Worm (Caenorhabditis elegans): Measurements from ENCODE around the gene T28A11.2.

T28A11.2 gene

ce11 chrV:3256051-3256450 is 24.1 kb upstream of the T28A11.2 start, which contains the start of gene srt-63:
srt-63 (minus strand) TSS chrV:3256151.
- TF ChIP-seq eyg-1 (tag; optimal IDR thresholded peaks at IDR 0.05), result no peak
- no peak for TF ChIP-seq sox-2 (GFP tag; IDR thresholded peaks at IDR 0.05)
- TF ChIP-seq fkh-6 (tag; optimal IDR thresholded peaks at IDR 0.05), result no peak
- TF ChIP-seq Y22D7AL.16 (tag; optimal IDR thresholded peaks at IDR 0.05), result no peak
- no peak for TF ChIP-seq pha-2 (tag; optimal IDR thresholded peaks at IDR 0.05)
- TF ChIP-seq syd-9 (tag; optimal IDR thresholded peaks at IDR 0.05), result no peak
- TF ChIP-seq ceh-30 (tag; optimal IDR thresholded peaks at IDR 0.05), result no peak
- TF ChIP-seq pag-3 (tag; optimal IDR thresholded peaks at IDR 0.05; ENCODE audit: borderline replicate concordance), result no peak
- no peak for TF ChIP-seq unc-86 (tag; optimal IDR thresholded peaks at IDR 0.05)
- no peak for TF ChIP-seq ceh-31 (tag; optimal IDR thresholded peaks at IDR 0.05)
- TF ChIP-seq pros-1 (tag; optimal IDR thresholded peaks at IDR 0.05), result no peak
- no peak for TF ChIP-seq pax-1 (tag; optimal IDR thresholded peaks at IDR 0.05)
- TF ChIP-seq ceh-19 (GFP tag; optimal IDR thresholded peaks at IDR 0.05), result no peak

ce11 chrV:3256809-3257208 is 23.4 kb upstream of the T28A11.2 start:
- peak; percentile 37 for TF ChIP-seq hlh-30 (tag; optimal IDR thresholded peaks at IDR 0.05; ENCODE audit: insufficient read depth)
- no peak for TF ChIP-seq ref-2 (tag; optimal IDR thresholded peaks at IDR 0.05)
- no peak for TF ChIP-seq K09A11.1 (tag; optimal IDR thresholded peaks at IDR 0.05; ENCODE audit: insufficient read depth)
- no peak for TF ChIP-seq Y22D7AL.16 (tag; optimal IDR thresholded peaks at IDR 0.05)
- no peak for TF ChIP-seq mec-3 (tag; optimal IDR thresholded peaks at IDR 0.05; ENCODE audit: borderline replicate concordance)
- no peak for TF ChIP-seq ahr-1 (tag; optimal IDR thresholded peaks at IDR 0.05)
- TF ChIP-seq unc-55 (GFP tag; optimal IDR thresholded peaks at IDR 0.05), result no peak
- no peak for TF ChIP-seq ceh-34 (tag; optimal IDR thresholded peaks at IDR 0.05)
- TF ChIP-seq hlh-8 (tag; optimal IDR thresholded peaks at IDR 0.05), result peak; percentile 30
- no peak for TF ChIP-seq ztf-16 (tag; optimal IDR thresholded peaks at IDR 0.05)
- no peak for TF ChIP-seq C08G9.2 (tag; optimal IDR thresholded peaks at IDR 0.05)
- no peak for TF ChIP-seq ceh-45 (GFP tag; IDR thresholded peaks at IDR 0.05)

ce11 chrV:3257277-3257676 is 22.9 kb upstream of the T28A11.2 start, which contains the start of gene T28A11.22:
T28A11.22 (plus strand) TSS chrV:3257577.
- TF ChIP-seq C08G9.2 (tag; optimal IDR thresholded peaks at IDR 0.05), result no peak
- TF ChIP-seq ets-4 (tag; optimal IDR thresholded peaks at IDR 0.05), result no peak
- no peak for TF ChIP-seq dmd-4 (tag; optimal IDR thresholded peaks at IDR 0.05; ENCODE audit: borderline replicate concordance)
- no peak for TF ChIP-seq sdc-2 (tag; optimal IDR thresholded peaks at IDR 0.05)
- no peak for TF ChIP-seq K09A11.1 (tag; optimal IDR thresholded peaks at IDR 0.05; ENCODE audit: insufficient read depth)
- no peak for TF ChIP-seq ttx-3 (tag; optimal IDR thresholded peaks at IDR 0.05)
- no peak for TF ChIP-seq pha-2 (tag; optimal IDR thresholded peaks at IDR 0.05)
- no peak for TF ChIP-seq K02D7.2 (tag; optimal IDR thresholded peaks at IDR 0.05)
- no peak for TF ChIP-seq F13H6.1 (tag; optimal IDR thresholded peaks at IDR 0.05)
- no peak for TF ChIP-seq zip-5 (tag; optimal IDR thresholded peaks at IDR 0.05)
- TF ChIP-seq ref-2 (tag; optimal IDR thresholded peaks at IDR 0.05), result no peak
- no peak for TF ChIP-seq che-1 (tag; optimal IDR thresholded peaks at IDR 0.05)
- no peak for TF ChIP-seq hlh-13 (GFP tag; optimal IDR thresholded peaks at IDR 0.05)
- TF ChIP-seq ceh-24 (tag; optimal IDR thresholded peaks at IDR 0.05), result no peak
- no peak for TF ChIP-seq lim-6 (tag; optimal IDR thresholded peaks at IDR 0.05)
- TF ChIP-seq Y22D7AL.16 (tag; optimal IDR thresholded peaks at IDR 0.05), result no peak
- no peak for TF ChIP-seq ztf-16 (tag; optimal IDR thresholded peaks at IDR 0.05)
- TF ChIP-seq nhr-11 (tag; optimal IDR thresholded peaks at IDR 0.05), result no peak
- TF ChIP-seq pax-1 (tag; optimal IDR thresholded peaks at IDR 0.05), result no peak

- no peak for TF ChIP-seq pqm-1 (tag; optimal IDR thresholded peaks at IDR 0.05)
- no peak for TF ChIP-seq pag-3 (tag; optimal IDR thresholded peaks at IDR 0.05; ENCODE audit: borderline replicate concordance)
- TF ChIP-seq tbx-2 (tag; optimal IDR thresholded peaks at IDR 0.05), result no peak
- TF ChIP-seq ceh-22 (tag; optimal IDR thresholded peaks at IDR 0.05), result no peak
- no peak for TF ChIP-seq hlh-30 (tag; optimal IDR thresholded peaks at IDR 0.05; ENCODE audit: insufficient read depth)
- TF ChIP-seq pat-9 (tag; optimal IDR thresholded peaks at IDR 0.05), result no peak
- TF ChIP-seq ceh-34 (tag; optimal IDR thresholded peaks at IDR 0.05), result no peak
- TF ChIP-seq dve-1 (tag; optimal IDR thresholded peaks at IDR 0.05), result no peak
- no peak for TF ChIP-seq dmd-4 (tag; optimal IDR thresholded peaks at IDR 0.05; ENCODE audit: borderline replicate concordance)
These were observed 21.0 kb upstream of the T28A11.2 start, which contains the start of gene T28A11.16 for ce11 chrV:3259168-3259622. T28A11.16 (minus strand) TSS chrV:3259218.
